Fruit fly (Drosophila melanogaster) whole organism, embryonic: ENCODE measurements around the gene Dr.

Experiments
- ATbp ChIP-seq: fragments of 200-800 bp; sonication (Bioruptor generic); optimal IDR thresholded peaks from 2 replicates; lab custom pipeline; 2017; ENCODE audit warnings: missing biosample characterization, mild to moderate bottlenecking, missing genetic modification characterization, missing genetic modification reagents
- Ada2b ChIP-seq: fragments of 200-800 bp; sonication (Bioruptor generic); IDR thresholded peaks from 2 replicates; pipeline ENCODE4 v1.3.6; 2022; ENCODE audit warnings: missing biosample characterization, missing genetic modification characterization
- CG10209 ChIP-seq: fragments of 200-800 bp; sonication (Bioruptor generic); optimal IDR thresholded peaks from 3 replicates; lab custom pipeline; 2017; ENCODE audit warnings: missing biosample characterization, mild to moderate bottlenecking, missing genetic modification characterization, missing genetic modification reagents
- CG10654 ChIP-seq: fragments of 200-800 bp; sonication (Bioruptor generic); optimal IDR thresholded peaks from 2 replicates; lab custom pipeline; 2016; ENCODE audit warnings: missing biosample characterization, missing genetic modification characterization
- CG11504 ChIP-seq: fragments of 200-800 bp; sonication (Bioruptor generic); optimal IDR thresholded peaks from 3 replicates; lab custom pipeline; 2019; ENCODE audit warnings: missing biosample characterization, mild to moderate bottlenecking, missing genetic modification characterization, moderate library complexity
- CG11723 ChIP-seq: fragments of 200-800 bp; sonication (Bioruptor generic); optimal IDR thresholded peaks from 2 replicates; lab custom pipeline; 2017; ENCODE audit warnings: missing biosample characterization, mild to moderate bottlenecking, missing genetic modification characterization
- CG12391 ChIP-seq: fragments of 200-800 bp; sonication (Bioruptor generic); optimal IDR thresholded peaks from 3 replicates; lab custom pipeline; 2018; ENCODE audit warnings: missing biosample characterization, mild to moderate bottlenecking, missing genetic modification characterization, moderate library complexity
- CG13296 ChIP-seq: fragments of 200-800 bp; sonication (Bioruptor generic); optimal IDR thresholded peaks from 3 replicates; lab custom pipeline; 2018; ENCODE audit warnings: missing biosample characterization, mild to moderate bottlenecking, missing genetic modification characterization
- CG13424 ChIP-seq: fragments of 200-800 bp; sonication (Bioruptor generic); optimal IDR thresholded peaks from 2 replicates; lab custom pipeline; 2019; ENCODE audit warnings: missing biosample characterization, mild to moderate bottlenecking, missing genetic modification characterization, moderate library complexity
- CG15601 ChIP-seq: fragments of 200-800 bp; sonication (Bioruptor generic); optimal IDR thresholded peaks from 3 replicates; lab custom pipeline; 2019; ENCODE audit warnings: missing biosample characterization, mild to moderate bottlenecking, missing genetic modification characterization, moderate library complexity
- CG17328 ChIP-seq: fragments of 200-800 bp; sonication (Bioruptor generic); IDR thresholded peaks from 2 replicates; pipeline ENCODE4 v1.3.6; 2022; ENCODE audit warnings: missing biosample characterization, missing genetic modification characterization
- CG17568 ChIP-seq: fragments of 200-800 bp; sonication (Bioruptor generic); optimal IDR thresholded peaks from 2 replicates; lab custom pipeline; 2018; ENCODE audit warnings: missing biosample characterization, mild to moderate bottlenecking, missing genetic modification characterization, moderate library complexity
- CG18262 ChIP-seq: fragments of 200-800 bp; optimal IDR thresholded peaks from 3 replicates; lab custom pipeline; 2019; ENCODE audit warnings: missing biosample characterization, mild to moderate bottlenecking, missing genetic modification characterization, moderate library complexity
- CG32532 ChIP-seq: fragments of 200-800 bp; sonication (Bioruptor generic); IDR thresholded peaks from 2 replicates; pipeline ENCODE4 v1.3.6; 2022; ENCODE audit warnings: missing biosample characterization, missing genetic modification characterization
- CG33557 ChIP-seq: fragments of 200-800 bp; sonication (Bioruptor generic); optimal IDR thresholded peaks from 2 replicates; lab custom pipeline; 2019; ENCODE audit warnings: missing biosample characterization, mild to moderate bottlenecking, missing genetic modification characterization, moderate library complexity
- CG4730 ChIP-seq: fragments of 200-800 bp; sonication (Bioruptor generic); IDR thresholded peaks from 2 replicates; pipeline ENCODE4 v1.3.6; 2022; ENCODE audit warnings: missing biosample characterization, missing genetic modification characterization
- CG6791 ChIP-seq: fragments of 200-800 bp; sonication (Bioruptor generic); IDR thresholded peaks from 3 replicates; pipeline ENCODE4 v1.3.6; 2022; ENCODE audit warnings: missing biosample characterization, missing genetic modification characterization; ENCODE audit not compliant: partially characterized antibody
- CG6813 ChIP-seq: fragments of 200-800 bp; sonication (Bioruptor generic); optimal IDR thresholded peaks from 2 replicates; lab custom pipeline; 2017; ENCODE audit warnings: missing biosample characterization, missing genetic modification characterization, mild to moderate bottlenecking, moderate library complexity, missing genetic modification reagents
- CG9727 ChIP-seq: fragments of 200-800 bp; sonication (Bioruptor generic); optimal IDR thresholded peaks from 3 replicates; lab custom pipeline; 2017; ENCODE audit warnings: missing biosample characterization, mild to moderate bottlenecking, missing genetic modification characterization
- CG9932 ChIP-seq: fragments of 200-800 bp; sonication (Bioruptor generic); IDR thresholded peaks from 2 replicates; pipeline ENCODE4 v1.3.6; 2022; ENCODE audit warnings: missing biosample characterization, missing genetic modification characterization
- CTCF ChIP-seq: fragments of 200-800 bp; sonication (Bioruptor generic); optimal IDR thresholded peaks from 2 replicates; lab custom pipeline; 2017; ENCODE audit warnings: missing biosample characterization, mild to moderate bottlenecking, missing genetic modification characterization, moderate library complexity
- CoRest ChIP-seq: fragments of 200-800 bp; sonication (Bioruptor generic); optimal IDR thresholded peaks from 3 replicates; lab custom pipeline; 2018; ENCODE audit warnings: missing biosample characterization, mild to moderate bottlenecking, missing genetic modification characterization, moderate library complexity
- Ets65A ChIP-seq: fragments of 200-800 bp; sonication (Bioruptor generic); peaks from one replicate; lab custom pipeline; 2016; ENCODE audit warnings: missing biosample characterization, missing genetic modification characterization
- HHEX ChIP-seq: fragments of 200-800 bp; sonication (Bioruptor generic); optimal IDR thresholded peaks from 3 replicates; lab custom pipeline; 2017; ENCODE audit warnings: missing biosample characterization, mild to moderate bottlenecking, missing genetic modification characterization, missing genetic modification reagents
- HLH4C ChIP-seq: fragments of 200-800 bp; sonication (Bioruptor generic); IDR thresholded peaks from 3 replicates; pipeline ENCODE4 v1.3.6; 2022; ENCODE audit warnings: missing biosample characterization, missing genetic modification characterization; ENCODE audit not compliant: partially characterized antibody
- HLH54F ChIP-seq: fragments of 200-800 bp; sonication (Bioruptor generic); optimal IDR thresholded peaks from 3 replicates; lab custom pipeline; 2016; ENCODE audit warnings: missing biosample characterization, missing genetic modification characterization
- Hr51 ChIP-seq, 2 experiments: fragments of 200-800 bp; sonication (Bioruptor generic); optimal IDR thresholded peaks; 2 replicates in 1 of 2; 3 replicates in 1 of 2; lab custom pipeline; 2016 to 2018; ENCODE audit warnings: missing biosample characterization in 2 of 2, missing genetic modification characterization in 2 of 2, mild to moderate bottlenecking in 1 of 2, moderate library complexity in 1 of 2
- Med ChIP-seq: fragments of 200-800 bp; sonication (Bioruptor generic); peaks from one replicate; lab custom pipeline; 2016; ENCODE audit warnings: missing biosample characterization, missing genetic modification characterization, mild to moderate bottlenecking, inconsistent platforms, moderate library complexity
- Oaz ChIP-seq: fragments of 200-800 bp; sonication (Bioruptor generic); IDR thresholded peaks from 2 replicates; pipeline ENCODE4 v1.3.6; 2022; ENCODE audit warnings: missing biosample characterization, missing genetic modification characterization
- Xbp1 ChIP-seq: fragments of 200-800 bp; sonication (Bioruptor generic); optimal IDR thresholded peaks from 3 replicates; lab custom pipeline; 2016; ENCODE audit warnings: missing biosample characterization, mild to moderate bottlenecking, missing genetic modification characterization
- az2 ChIP-seq: fragments of 200-800 bp; sonication (Bioruptor generic); optimal IDR thresholded peaks from 3 replicates; lab custom pipeline; 2016; ENCODE audit warnings: missing biosample characterization, missing genetic modification characterization
- btn ChIP-seq: fragments of 200-800 bp; sonication (Bioruptor generic); optimal IDR thresholded peaks from 2 replicates; lab custom pipeline; 2016; ENCODE audit warnings: missing biosample characterization, missing genetic modification characterization
- chif ChIP-seq, 2 experiments: fragments of 200-800 bp; sonication (Bioruptor generic); optimal IDR thresholded peaks; 3 replicates each; lab custom pipeline; 2016; ENCODE audit warnings: missing biosample characterization in 2 of 2, missing genetic modification characterization in 2 of 2
- emc ChIP-seq: fragments of 200-800 bp; sonication (Bioruptor generic); optimal IDR thresholded peaks from 2 replicates; lab custom pipeline; 2016; ENCODE audit warnings: missing biosample characterization, missing genetic modification characterization
- gem ChIP-seq: fragments of 200-800 bp; sonication (Bioruptor generic); optimal IDR thresholded peaks from 2 replicates; lab custom pipeline; 2019; ENCODE audit warnings: missing biosample characterization, mild to moderate bottlenecking, missing genetic modification characterization, moderate library complexity
- hbn ChIP-seq: fragments of 200-800 bp; sonication (Bioruptor generic); IDR thresholded peaks from 2 replicates; pipeline ENCODE4 v1.3.6; 2022; ENCODE audit warnings: missing biosample characterization, missing genetic modification characterization; ENCODE audit not compliant: partially characterized antibody
- lbe ChIP-seq: fragments of 200-800 bp; sonication (Bioruptor generic); optimal IDR thresholded peaks from 2 replicates; lab custom pipeline; 2016; ENCODE audit warnings: missing biosample characterization, mild to moderate bottlenecking, missing genetic modification characterization
- oc ChIP-seq: fragments of 200-800 bp; sonication (Bioruptor generic); optimal IDR thresholded peaks from 2 replicates; lab custom pipeline; 2018; ENCODE audit warnings: missing biosample characterization, mild to moderate bottlenecking, missing genetic modification characterization, moderate library complexity
- pnt ChIP-seq: fragments of 200-800 bp; sonication (Bioruptor generic); optimal IDR thresholded peaks from 3 replicates; lab custom pipeline; 2016; ENCODE audit warnings: missing biosample characterization, missing genetic modification characterization
- pros ChIP-seq: fragments of 200-800 bp; sonication (Bioruptor generic); optimal IDR thresholded peaks from 3 replicates; lab custom pipeline; 2019; ENCODE audit warnings: missing biosample characterization, mild to moderate bottlenecking, missing genetic modification characterization, moderate library complexity
- psq ChIP-seq: fragments of 200-800 bp; sonication (Bioruptor generic); optimal IDR thresholded peaks from 2 replicates; lab custom pipeline; 2017; ENCODE audit warnings: missing biosample characterization, missing genetic modification characterization
- scrt ChIP-seq: fragments of 200-800 bp; sonication (Bioruptor generic); optimal IDR thresholded peaks from 2 replicates; lab custom pipeline; 2018; ENCODE audit warnings: missing biosample characterization, mild to moderate bottlenecking, missing genetic modification characterization, moderate library complexity
- sqz ChIP-seq: fragments of 200-800 bp; sonication (Bioruptor generic); optimal IDR thresholded peaks from 3 replicates; lab custom pipeline; 2018; ENCODE audit warnings: missing biosample characterization, mild to moderate bottlenecking, missing genetic modification characterization
- ssp ChIP-seq: fragments of 200-800 bp; sonication (Bioruptor generic); IDR thresholded peaks from 2 replicates; pipeline ENCODE4 v1.3.6; 2022; ENCODE audit warnings: missing biosample characterization, missing genetic modification characterization
- tin ChIP-seq: fragments of 200-800 bp; sonication (Bioruptor generic); optimal IDR thresholded peaks from 3 replicates; lab custom pipeline; 2016; ENCODE audit warnings: missing biosample characterization, missing genetic modification characterization
- tll ChIP-seq, 2 experiments: fragments of 200-800 bp in 1 of 2; fragments of >200 bp in 1 of 2; sonication (Bioruptor generic) in 1 of 2; optimal IDR thresholded peaks; 2 replicates each; lab custom pipeline; 2017 to 2019; ENCODE audit warnings: missing biosample characterization in 2 of 2, missing genetic modification characterization in 2 of 2, mild to moderate bottlenecking in 1 of 2, moderate library complexity in 1 of 2
- wdn ChIP-seq: fragments of 200-800 bp; sonication (Bioruptor generic); IDR thresholded peaks from 2 replicates; pipeline ENCODE4 v1.3.6; 2022; ENCODE audit warnings: missing biosample characterization, missing genetic modification characterization
- wek ChIP-seq: fragments of 200-800 bp; sonication (Bioruptor generic); optimal IDR thresholded peaks from 3 replicates; lab custom pipeline; 2018; ENCODE audit warnings: missing biosample characterization, mild to moderate bottlenecking, missing genetic modification characterization, moderate library complexity
- zen2 ChIP-seq: fragments of 200-800 bp; sonication (Bioruptor generic); IDR thresholded peaks from 3 replicates; pipeline ENCODE4 v1.3.6; 2022; ENCODE audit warnings: missing biosample characterization, missing genetic modification characterization; ENCODE audit not compliant: partially characterized antibody

Dr gene

dm6 chr3R:29576009-29576408 lies 19.8 kb downstream of the Dr start:
- TF ChIP-seq chif (GFP tag; optimal IDR thresholded peaks at IDR 0.05; lab: Kevin White, UChicago) (no peak), oc (tag; lab: Kevin White, UChicago) (peak; percentile 92), sqz (GFP tag; lab: Kevin White, UChicago) (peak; percentile 4), tll (GFP tag; optimal IDR thresholded peaks at IDR 0.05; lab: Kevin White, UChicago) (peak in 1 of 2 experiments; percentile 83), pros (GFP tag; lab: Kevin White, UChicago) (peak; percentile 35), Med (peak; percentile 15)

DNA sequence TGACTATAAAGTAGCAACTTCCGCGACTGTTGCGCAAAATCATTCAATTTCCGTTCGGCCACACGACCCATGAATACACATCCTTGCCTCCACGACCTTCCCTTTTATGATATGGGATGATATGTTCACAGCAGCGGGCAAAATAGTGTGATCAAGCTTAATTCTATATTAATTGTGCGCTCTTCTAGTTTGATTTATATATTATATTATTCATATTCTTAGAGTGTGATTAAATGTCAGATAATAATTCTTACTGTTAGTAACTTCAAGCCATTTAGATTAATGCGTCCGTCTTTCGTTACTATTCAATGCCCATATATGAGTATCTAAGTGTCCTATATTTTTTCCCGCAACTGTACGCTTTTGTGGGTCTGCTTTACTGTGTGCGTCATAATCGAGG lies 25.2 kb downstream of the Dr start:
- TF ChIP-seq Ets65A (GFP tag; lab: Kevin White, UChicago) (peak; percentile 67), CG11504 (tag; lab: Kevin White, UChicago) (peak; percentile 71), gem (tag; lab: Kevin White, UChicago) (peak; percentile 70), CTCF (GFP tag; lab: Kevin White, UChicago) (no peak), lbe (GFP tag; lab: Kevin White, UChicago) (no peak), CG17328 (GFP tag; lab: Robert Waterston, UW) (peak; percentile 43; the same call in 1 of the 2 replicates), CG18262 (tag; lab: Kevin White, UChicago) (peak; percentile 73), CG33557 (peak; percentile 64), CG4730 (GFP tag; lab: Robert Waterston, UW) (no peak), HLH54F (GFP tag; lab: Kevin White, UChicago) (no peak), CG11723 (peak; percentile 6), tin (GFP tag; lab: Kevin White, UChicago) (no peak), pnt (GFP tag; lab: Kevin White, UChicago) (no peak), Hr51 (GFP tag; optimal IDR thresholded peaks at IDR 0.05; lab: Kevin White, UChicago) (peak in 1 of 2 experiments; percentile 57), CG12391 (tag; lab: Kevin White, UChicago) (peak; percentile 55), Oaz (GFP tag; lab: Robert Waterston, UW) (no peak), CG10209 (peak; percentile 37), az2 (GFP tag; lab: Kevin White, UChicago) (peak; percentile 45), CG13424 (tag; lab: Kevin White, UChicago) (peak; percentile 62), ssp (GFP tag; lab: Robert Waterston, UW) (no peak), Ada2b (GFP tag; lab: Robert Waterston, UW) (no peak), CG6791 (GFP tag; lab: Robert Waterston, UW) (no peak), CG13296 (GFP tag; lab: Kevin White, UChicago) (peak; percentile 12), CG9727 (GFP tag; lab: Kevin White, UChicago) (peak; percentile 64), HHEX (peak; percentile 28), wek (GFP tag; lab: Kevin White, UChicago) (no peak), CG17568 (GFP tag; lab: Kevin White, UChicago) (peak; percentile 21), HLH4C (GFP tag; lab: Robert Waterston, UW) (no peak), CG32532 (GFP tag; lab: Robert Waterston, UW) (no peak), hbn (no peak), CG6813 (GFP tag; lab: Kevin White, UChicago) (peak; percentile 40), wdn (no peak), psq (GFP tag; lab: Kevin White, UChicago) (no peak), zen2 (GFP tag; lab: Robert Waterston, UW) (no peak), emc (GFP tag; lab: Kevin White, UChicago) (no peak), btn (GFP tag; lab: Kevin White, UChicago) (no peak), CG9932 (no peak), ATbp (GFP tag; lab: Kevin White, UChicago) (peak; percentile 37), CG15601 (tag; lab: Kevin White, UChicago) (peak; percentile 38), Xbp1 (GFP tag; lab: Kevin White, UChicago) (peak; percentile 20), CG10654 (GFP tag; lab: Kevin White, UChicago) (peak; percentile 20), scrt (GFP tag; lab: Kevin White, UChicago) (peak; percentile 48), CoRest (tag; lab: Kevin White, UChicago) (peak; percentile 61)
